Fruit fly (Drosophila melanogaster): Measurements from ENCODE around the gene AIF.

- TF ChIP-seq Dll (GFP tag; IDR thresholded peaks at IDR 0.05; ENCODE audit: partially characterized antibody) (no peak), CG6175 (GFP tag; IDR thresholded peaks at IDR 0.05) (no peak), Fer1 (GFP tag; optimal IDR thresholded peaks at IDR 0.05) (no peak), sob (GFP tag; IDR thresholded peaks at IDR 0.05) (no peak), gcm2 (GFP tag; optimal IDR thresholded peaks at IDR 0.05) (no peak), gsb-n (tag; optimal IDR thresholded peaks at IDR 0.05) (no peak), Atf6 (GFP tag; IDR thresholded peaks at IDR 0.05) (no peak), CG2199 (GFP tag; IDR thresholded peaks at IDR 0.05) (no peak), trh (GFP tag; optimal IDR thresholded peaks at IDR 0.05) (no peak), CG2202 (tag; optimal IDR thresholded peaks at IDR 0.05) (no peak), kay (GFP tag; optimal IDR thresholded peaks at IDR 0.05) (no peak)
Observed at dm6 chr2L:2110350-2110888, 41.1 kb upstream of the AIF start.
